Worm (Caenorhabditis elegans) whole organism, midembryonic: ENCODE data around the gene C05E11.2.

Source experiments
- T22C8.4 ChIP-seq: fragments of 200-800 bp; sonication (Bioruptor generic); IDR thresholded peaks from 2 replicates; pipeline ENCODE4 v1.3.6; 2022; ENCODE audit warnings: missing genetic modification characterization, missing compliant biosample characterization
- flt-1 ChIP-seq: fragments of 200-800 bp; sonication (Bioruptor generic); IDR thresholded peaks from 2 replicates; pipeline ENCODE4 v1.3.6; 2022; ENCODE audit warnings: missing genetic modification characterization, missing compliant biosample characterization
- klf-2 ChIP-seq: fragments of 200-800 bp; sonication (Bioruptor generic); conservative IDR thresholded peaks from 2 replicates; pipeline ENCODE4 v1.3.6; 2022; ENCODE audit warnings: missing genetic modification reagents, missing genetic modification characterization, missing compliant biosample characterization
- med-1 ChIP-seq: sonication (generic microtip); optimal IDR thresholded peaks from 2 replicates; lab custom pipeline; 2017; ENCODE audit warnings: missing genetic modification characterization, mild to moderate bottlenecking, missing compliant biosample characterization, antibody characterized with exemption, missing genetic modification reagents; ENCODE audit not compliant: insufficient read depth
- tab-1 ChIP-seq: fragments of 200-800 bp; sonication (Bioruptor generic); IDR thresholded peaks from 2 replicates; pipeline ENCODE4 v1.3.6; 2022; ENCODE audit warnings: missing genetic modification characterization, missing compliant biosample characterization
- ztf-23 ChIP-seq: fragments of 200-800 bp; sonication (Bioruptor generic); IDR thresholded peaks from 2 replicates; pipeline ENCODE4 v1.3.6; 2022; ENCODE audit warnings: missing genetic modification reagents, missing genetic modification characterization, missing compliant biosample characterization
- ztf-29 ChIP-seq: fragments of 200-800 bp; sonication (Bioruptor generic); IDR thresholded peaks from 2 replicates; pipeline ENCODE4 v1.3.6; 2022; ENCODE audit warnings: missing genetic modification reagents, missing genetic modification characterization, missing compliant biosample characterization

DNA sequence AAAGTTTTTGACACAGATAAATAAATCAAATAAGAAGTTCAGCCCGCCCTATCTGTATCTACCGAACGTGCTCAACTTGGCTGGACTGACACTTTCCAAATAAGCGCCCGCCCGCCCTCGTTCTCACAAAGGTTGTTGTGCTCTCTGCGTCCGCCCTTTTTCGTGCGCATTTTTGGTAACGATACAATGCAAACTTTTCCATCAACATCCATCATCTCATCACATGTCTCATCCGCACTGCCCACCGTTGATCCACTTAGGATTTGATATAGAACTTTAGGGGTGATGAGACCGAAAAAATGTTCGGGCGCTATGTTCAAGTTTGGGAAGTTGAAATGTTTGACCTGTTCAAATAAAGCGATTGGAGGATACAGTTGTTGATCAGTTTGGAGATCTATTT, 1.1 kb upstream of the C05E11.2 start, which contains the start of gene C05E11.7:
- TF ChIP-seq ztf-23 (no peak), flt-1 (GFP tag; lab: Robert Waterston, UW) (no peak), T22C8.4 (GFP tag; lab: Robert Waterston, UW) (no peak), med-1 (no peak), tab-1 (GFP tag; lab: Robert Waterston, UW) (no peak), klf-2 (no peak), ztf-29 (GFP tag; lab: Robert Waterston, UW) (no peak)
